Fruit fly (Drosophila melanogaster) whole organism, pupa: Measurements from ENCODE around the gene Proc.
A peak's percentile ranks its signal among the peaks of the same experiment; 100 is the strongest.

Source experiments
- CG10348 ChIP-seq: fragments of 200-800 bp; sonication (Bioruptor generic); IDR thresholded peaks from 2 replicates; pipeline ENCODE4 v1.3.6; 2022; ENCODE audit warnings: missing biosample characterization, missing genetic modification characterization
- CG12605 ChIP-seq: fragments of 200-800 bp; sonication (Bioruptor generic); IDR thresholded peaks from 2 replicates; pipeline ENCODE4 v1.3.6; 2022; ENCODE audit warnings: missing biosample characterization, missing genetic modification characterization
- CG13204 ChIP-seq: fragments of 200-800 bp; sonication (Bioruptor generic); optimal IDR thresholded peaks from 2 replicates; lab custom pipeline; 2018; ENCODE audit warnings: missing biosample characterization, mild to moderate bottlenecking, missing genetic modification characterization, moderate library complexity
- CG15710 ChIP-seq: fragments of 200-800 bp; sonication (Bioruptor generic); optimal IDR thresholded peaks from 2 replicates; lab custom pipeline; 2018; ENCODE audit warnings: missing biosample characterization, mild to moderate bottlenecking, missing genetic modification characterization, moderate library complexity
- CG32121 ChIP-seq: fragments of 200-800 bp; sonication (Bioruptor generic); IDR thresholded peaks from 2 replicates; pipeline ENCODE4 v1.3.6; 2022; ENCODE audit warnings: missing biosample characterization, missing genetic modification characterization
- CG34367 ChIP-seq: fragments of 200-800 bp; sonication (Bioruptor generic); optimal IDR thresholded peaks from 2 replicates; lab custom pipeline; 2018; ENCODE audit warnings: missing biosample characterization, mild to moderate bottlenecking, missing genetic modification characterization
- CG4496 ChIP-seq: fragments of 200-800 bp; sonication (Bioruptor generic); IDR thresholded peaks from 3 replicates; pipeline ENCODE4 v1.3.6; 2022; ENCODE audit warnings: missing biosample characterization, missing genetic modification characterization
- CG8159 ChIP-seq: fragments of 200-800 bp; sonication (Bioruptor generic); optimal IDR thresholded peaks from 3 replicates; lab custom pipeline; 2018; ENCODE audit warnings: missing biosample characterization, mild to moderate bottlenecking, missing genetic modification characterization, moderate library complexity
- CG8301 ChIP-seq: fragments of 200-800 bp; sonication (Bioruptor generic); optimal IDR thresholded peaks from 2 replicates; lab custom pipeline; 2018; ENCODE audit warnings: missing biosample characterization, mild to moderate bottlenecking, missing genetic modification characterization
- fd96Ca ChIP-seq: fragments of 200-800 bp; sonication (Bioruptor generic); IDR thresholded peaks from 3 replicates; pipeline ENCODE4 v1.3.6; 2022; ENCODE audit warnings: missing biosample characterization, missing genetic modification characterization
- gl ChIP-seq: fragments of 200-800 bp; sonication (Bioruptor generic); optimal IDR thresholded peaks from 2 replicates; lab custom pipeline; 2018; ENCODE audit warnings: missing biosample characterization, mild to moderate bottlenecking, missing genetic modification characterization
- rn ChIP-seq: fragments of 200-800 bp; sonication (Bioruptor generic); IDR thresholded peaks from 2 replicates; pipeline ENCODE4 v1.3.6; 2022; ENCODE audit warnings: missing biosample characterization, missing genetic modification characterization

dm6 chr2L:7918770-7919169, 47.5 kb upstream of the Proc start:
- no peak for TF ChIP-seq gl (tag; lab: Kevin White, UChicago)
- TF ChIP-seq CG34367: no peak
- TF ChIP-seq CG13204: no peak
- no peak for TF ChIP-seq CG12605 (GFP tag; lab: Robert Waterston, UW)
- no peak for TF ChIP-seq CG4496
- TF ChIP-seq CG15710: peak; percentile 2
- TF ChIP-seq CG8159 (tag; lab: Kevin White, UChicago): no peak
- no peak for TF ChIP-seq fd96Ca (GFP tag; lab: Robert Waterston, UW)
- TF ChIP-seq CG8301 (tag; lab: Kevin White, UChicago): peak; percentile 25
- no peak for TF ChIP-seq rn
- TF ChIP-seq CG10348 (GFP tag; lab: Robert Waterston, UW): peak; percentile 52; the same call in 1 of the 2 replicates
- peak; percentile 50; the same call in 1 of the 2 replicates for TF ChIP-seq CG32121
